Fruit fly (Drosophila melanogaster) S2 (cell line): ENCODE measurements around the gene aay.

ENCODE experiments used
- CG8478 ChIP-seq: fragments of >200 bp; optimal IDR thresholded peaks from 2 replicates; lab custom pipeline; 2018
- CTCF ChIP-seq, 2 experiments: fragments of >200 bp; optimal IDR thresholded peaks; 2 replicates each; lab custom pipeline; 2018

DNA sequence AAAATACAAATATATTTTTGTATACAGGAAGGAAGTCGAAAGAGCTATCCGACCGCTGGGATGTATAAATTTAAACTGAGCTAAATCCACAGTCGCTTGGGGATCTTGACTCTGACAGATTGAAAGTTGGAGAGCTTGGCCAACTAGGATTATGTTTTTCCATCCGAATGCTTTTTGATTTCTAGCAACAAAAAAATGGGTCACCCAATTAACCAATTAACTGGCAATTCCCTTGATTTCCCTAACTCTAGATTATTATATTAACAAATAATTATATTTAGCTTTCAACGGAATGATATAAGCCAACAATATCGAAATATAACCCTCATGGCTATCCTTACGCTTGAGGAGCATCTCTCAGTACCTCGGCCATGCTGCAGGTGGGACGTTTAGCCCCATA is 5.8 kb upstream of the aay start, which contains the start of gene CG3982:
- TF ChIP-seq CG8478 (lab: Kevin White, UChicago) (no peak), CTCF (optimal IDR thresholded peaks at IDR 0.05; lab: Kevin White, UChicago) (no peak)
